Fruit fly (Drosophila melanogaster) whole organism, adult: ENCODE results near the gene Gug.

ENCODE experiments used
- CG11617 ChIP-seq: fragments of 200-800 bp; sonication (Bioruptor generic); optimal IDR thresholded peaks from 2 replicates; lab custom pipeline; 2017; ENCODE audit warnings: mild to moderate bottlenecking, missing biosample characterization, missing genetic modification reagents, missing genetic modification characterization
- CG12768 ChIP-seq: fragments of 200-800 bp; sonication (Bioruptor generic); optimal IDR thresholded peaks from 2 replicates; lab custom pipeline; 2017; ENCODE audit warnings: missing biosample characterization, missing genetic modification characterization, mild to moderate bottlenecking, moderate library complexity, missing genetic modification reagents
- CG14711 ChIP-seq: fragments of 200-800 bp; sonication (Bioruptor generic); optimal IDR thresholded peaks from 2 replicates; lab custom pipeline; 2018; ENCODE audit warnings: missing biosample characterization, mild to moderate bottlenecking, missing genetic modification characterization, moderate library complexity
- CG1620 ChIP-seq: fragments of 200-800 bp; sonication (Bioruptor generic); optimal IDR thresholded peaks from 2 replicates; lab custom pipeline; 2016; ENCODE audit warnings: missing biosample characterization, missing genetic modification characterization
- CG33017 ChIP-seq: fragments of 200-800 bp; sonication (Bioruptor generic); optimal IDR thresholded peaks from 2 replicates; lab custom pipeline; 2018; ENCODE audit warnings: missing biosample characterization, mild to moderate bottlenecking, missing genetic modification characterization, moderate library complexity
- CG5204 ChIP-seq: fragments of 200-800 bp; sonication (Bioruptor generic); optimal IDR thresholded peaks from 2 replicates; lab custom pipeline; 2016; ENCODE audit warnings: missing biosample characterization, missing genetic modification characterization
- CG7045 ChIP-seq: fragments of 200-800 bp; sonication (Bioruptor generic); optimal IDR thresholded peaks from 2 replicates; lab custom pipeline; 2017; ENCODE audit warnings: missing biosample characterization, mild to moderate bottlenecking, missing genetic modification characterization
- CG7101 ChIP-seq: fragments of 200-800 bp; sonication (Bioruptor generic); optimal IDR thresholded peaks from 2 replicates; lab custom pipeline; 2018; ENCODE audit warnings: missing biosample characterization, mild to moderate bottlenecking, missing genetic modification characterization, moderate library complexity
- Clk ChIP-seq: fragments of 200-800 bp; sonication (Bioruptor generic); optimal IDR thresholded peaks from 2 replicates; lab custom pipeline; 2017; ENCODE audit warnings: missing biosample characterization, missing genetic modification characterization
- Crg-1 ChIP-seq: fragments of 200-800 bp; sonication (Bioruptor generic); optimal IDR thresholded peaks from 2 replicates; lab custom pipeline; 2016; ENCODE audit warnings: missing biosample characterization, missing genetic modification characterization
- Hr96 ChIP-seq: fragments of 200-800 bp; sonication (Bioruptor generic); optimal IDR thresholded peaks from 2 replicates; lab custom pipeline; 2016; ENCODE audit warnings: missing biosample characterization, missing genetic modification characterization
- Mnt ChIP-seq: fragments of 200-800 bp; sonication (Bioruptor generic); optimal IDR thresholded peaks from 2 replicates; lab custom pipeline; 2016; ENCODE audit warnings: missing biosample characterization, mild to moderate bottlenecking, missing genetic modification characterization
- bab1 ChIP-seq: fragments of 200-800 bp; sonication (Bioruptor generic); optimal IDR thresholded peaks from 3 replicates; lab custom pipeline; 2019; ENCODE audit warnings: missing biosample characterization, mild to moderate bottlenecking, missing genetic modification characterization, moderate library complexity
- cic ChIP-seq: fragments of 200-800 bp; sonication (Bioruptor generic); optimal IDR thresholded peaks from 2 replicates; lab custom pipeline; 2017; ENCODE audit warnings: missing biosample characterization, mild to moderate bottlenecking, missing genetic modification characterization, moderate library complexity
- cnc ChIP-seq, 2 experiments: fragments of >200 bp; optimal IDR thresholded peaks; 2 replicates each; lab custom pipeline; 2017
- kay ChIP-seq: fragments of 200-800 bp; sonication (Bioruptor generic); peaks from one replicate; lab custom pipeline; 2016; ENCODE audit warnings: missing biosample characterization, missing genetic modification characterization, borderline replicate concordance
- ovo ChIP-seq: fragments of 200-800 bp; sonication (Bioruptor generic); optimal IDR thresholded peaks from 2 replicates; lab custom pipeline; 2016; ENCODE audit warnings: missing biosample characterization, missing genetic modification characterization
- pad ChIP-seq: fragments of 200-800 bp; sonication (Bioruptor generic); optimal IDR thresholded peaks from 3 replicates; lab custom pipeline; 2017; ENCODE audit warnings: missing biosample characterization, missing genetic modification characterization, mild to moderate bottlenecking, moderate library complexity, missing genetic modification reagents
- tj ChIP-seq: fragments of 200-800 bp; sonication (Bioruptor generic); optimal IDR thresholded peaks from 3 replicates; lab custom pipeline; 2017; ENCODE audit warnings: missing biosample characterization, mild to moderate bottlenecking, missing genetic modification characterization, moderate library complexity
- toe ChIP-seq: fragments of 200-800 bp; sonication (Bioruptor generic); optimal IDR thresholded peaks from 2 replicates; lab custom pipeline; 2016; ENCODE audit warnings: missing biosample characterization, missing genetic modification characterization

The Gug gene

dm6 chr3L:8509567-8510109, 59.9 kb downstream of the Gug start, which contains the start of the genes ZC3H3 and Pus7:
Gene ZC3H3 (minus strand): TSS chr3L:8509763.
Gene Pus7 (plus strand): TSS chr3L:8510003.
- TF ChIP-seq CG7045 (GFP tag; lab: Kevin White, UChicago) = no peak
- TF ChIP-seq CG33017 = peak; percentile 13
- TF ChIP-seq CG7101 (tag; lab: Kevin White, UChicago) = peak; percentile 35
- TF ChIP-seq ovo (GFP tag; lab: Kevin White, UChicago) = no peak
- no peak for TF ChIP-seq cnc (optimal IDR thresholded peaks at IDR 0.05; lab: Kevin White, UChicago)
- TF ChIP-seq CG14711 (tag; lab: Kevin White, UChicago) = peak; percentile 57
- peak; percentile 76 for TF ChIP-seq Mnt (GFP tag; lab: Kevin White, UChicago)
- no peak for TF ChIP-seq CG1620 (GFP tag; lab: Kevin White, UChicago)
- peak; percentile 45 for TF ChIP-seq bab1
- peak; percentile 25 for TF ChIP-seq CG11617 (GFP tag; lab: Kevin White, UChicago)
- TF ChIP-seq tj (GFP tag; lab: Kevin White, UChicago) = peak; percentile 13

- TF ChIP-seq bab1 = no peak
- no peak for TF ChIP-seq CG14711 (tag; lab: Kevin White, UChicago)
- TF ChIP-seq toe (GFP tag; lab: Kevin White, UChicago) = no peak
- TF ChIP-seq Clk = no peak
- TF ChIP-seq kay (GFP tag; lab: Kevin White, UChicago) = no peak
- TF ChIP-seq cnc (optimal IDR thresholded peaks at IDR 0.05; lab: Kevin White, UChicago) = no peak
- no peak for TF ChIP-seq CG33017
- no peak for TF ChIP-seq Mnt (GFP tag; lab: Kevin White, UChicago)
- TF ChIP-seq CG11617 (GFP tag; lab: Kevin White, UChicago) = no peak
- TF ChIP-seq tj (GFP tag; lab: Kevin White, UChicago) = no peak
- TF ChIP-seq cic (GFP tag; lab: Kevin White, UChicago) = no peak
- no peak for TF ChIP-seq pad (GFP tag; lab: Kevin White, UChicago)
- no peak for TF ChIP-seq CG7101 (tag; lab: Kevin White, UChicago)
Observed at dm6 chr3L:8512428-8512827, 62.7 kb downstream of the Gug start, which contains the start of gene CG6765. Gene CG6765 (plus strand): TSS chr3L:8512767.

dm6 chr3L:8513258-8513657, 63.5 kb downstream of the Gug start:
- TF ChIP-seq pad (GFP tag; lab: Kevin White, UChicago) = no peak
- TF ChIP-seq CG7101 (tag; lab: Kevin White, UChicago) = no peak
- TF ChIP-seq Clk = no peak
- no peak for TF ChIP-seq CG7045 (GFP tag; lab: Kevin White, UChicago)
- no peak for TF ChIP-seq CG11617 (GFP tag; lab: Kevin White, UChicago)
- TF ChIP-seq CG1620 (GFP tag; lab: Kevin White, UChicago) = no peak
- no peak for TF ChIP-seq CG12768 (GFP tag; lab: Kevin White, UChicago)
- no peak for TF ChIP-seq bab1
- TF ChIP-seq Mnt (GFP tag; lab: Kevin White, UChicago) = no peak
- no peak for TF ChIP-seq ovo (GFP tag; lab: Kevin White, UChicago)

dm6 chr3L:8514768-8515167, 65.0 kb downstream of the Gug start, which contains the start of gene CG6683:
Gene CG6683 (minus strand): TSS chr3L:8514921.
- TF ChIP-seq CG33017 (no peak), tj (GFP tag; lab: Kevin White, UChicago) (no peak), pad (GFP tag; lab: Kevin White, UChicago) (no peak), cic (GFP tag; lab: Kevin White, UChicago) (no peak), CG7101 (tag; lab: Kevin White, UChicago) (no peak), ovo (GFP tag; lab: Kevin White, UChicago) (no peak), toe (GFP tag; lab: Kevin White, UChicago) (no peak), cnc (optimal IDR thresholded peaks at IDR 0.05; lab: Kevin White, UChicago) (no peak), CG12768 (GFP tag; lab: Kevin White, UChicago) (no peak), Hr96 (GFP tag; lab: Kevin White, UChicago) (no peak), Mnt (GFP tag; lab: Kevin White, UChicago) (no peak), CG14711 (tag; lab: Kevin White, UChicago) (no peak), CG5204 (GFP tag; lab: Kevin White, UChicago) (no peak), kay (GFP tag; lab: Kevin White, UChicago) (no peak), Clk (no peak)

- TF ChIP-seq CG11617 (GFP tag; lab: Kevin White, UChicago) = no peak
- TF ChIP-seq CG33017 = no peak
- TF ChIP-seq CG7045 (GFP tag; lab: Kevin White, UChicago) = no peak
- no peak for TF ChIP-seq Hr96 (GFP tag; lab: Kevin White, UChicago)
- no peak for TF ChIP-seq CG1620 (GFP tag; lab: Kevin White, UChicago)
- peak; percentile 26 for TF ChIP-seq tj (GFP tag; lab: Kevin White, UChicago)
- no peak for TF ChIP-seq pad (GFP tag; lab: Kevin White, UChicago)
- TF ChIP-seq cic (GFP tag; lab: Kevin White, UChicago) = peak; percentile 84
- no peak for TF ChIP-seq Clk
- no peak for TF ChIP-seq ovo (GFP tag; lab: Kevin White, UChicago)
- peak; percentile 42 for TF ChIP-seq Mnt (GFP tag; lab: Kevin White, UChicago)
- TF ChIP-seq Crg-1 (GFP tag; lab: Kevin White, UChicago) = no peak
- peak; percentile 42 for TF ChIP-seq CG12768 (GFP tag; lab: Kevin White, UChicago)
- no peak for TF ChIP-seq toe (GFP tag; lab: Kevin White, UChicago)
- TF ChIP-seq kay (GFP tag; lab: Kevin White, UChicago) = peak; percentile 99
- peak; percentile 44 for TF ChIP-seq bab1
- TF ChIP-seq CG5204 (GFP tag; lab: Kevin White, UChicago) = no peak
- TF ChIP-seq cnc (optimal IDR thresholded peaks at IDR 0.05; lab: Kevin White, UChicago) = peak in 1 of 2 experiments; percentile 45
- TF ChIP-seq CG14711 (tag; lab: Kevin White, UChicago) = no peak
- peak; percentile 8 for TF ChIP-seq CG7101 (tag; lab: Kevin White, UChicago)
Observed at dm6 chr3L:8518516-8519087, 68.9 kb downstream of the Gug start, which contains the start of gene GstO3. Gene GstO3 (plus strand): TSS chr3L:8518885.
